Fruit fly (Drosophila melanogaster): Measurements from ENCODE around the gene MED14.

Gene MED14

DNA sequence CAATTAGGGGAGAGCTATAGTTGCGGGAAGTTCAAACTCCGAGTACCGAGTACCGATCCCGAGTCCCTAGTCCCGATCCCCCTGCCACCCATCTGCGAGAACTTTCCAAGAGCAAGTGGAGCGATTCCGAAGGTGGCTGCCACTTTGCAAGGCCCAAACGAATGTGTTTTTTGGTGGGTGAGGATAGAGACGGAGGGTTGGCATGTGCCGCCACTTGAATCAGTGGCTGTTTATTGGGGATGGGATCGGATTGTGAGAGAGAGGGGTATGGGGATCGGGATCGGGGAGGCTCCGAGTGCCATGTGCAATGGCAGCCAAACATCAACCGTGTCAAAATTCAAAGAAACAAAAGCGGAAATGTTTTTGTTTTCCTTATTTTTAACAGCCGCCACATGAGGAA, 795 bp upstream of the MED14 start:
- TF ChIP-seq Sp1 (GFP tag; optimal IDR thresholded peaks at IDR 0.05), result no peak

DNA sequence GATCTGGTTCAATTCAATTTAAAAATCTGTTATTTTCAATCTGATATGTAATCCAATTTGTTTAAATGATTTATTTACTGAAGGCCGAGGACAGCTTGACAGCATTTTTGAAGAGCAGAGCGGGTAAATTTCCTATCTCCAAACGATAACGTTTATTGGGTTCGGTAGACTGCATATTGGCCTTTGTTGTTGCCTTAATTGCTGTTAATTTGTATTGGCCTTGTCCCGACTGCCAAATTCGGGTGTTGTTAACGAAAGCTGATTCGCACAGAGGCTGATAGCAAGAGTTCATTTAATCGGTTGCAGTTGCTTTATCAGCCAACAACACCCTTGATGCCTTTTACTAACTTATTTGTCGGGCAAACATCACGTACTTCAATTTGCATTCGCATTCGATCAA, 8.1 kb downstream of the MED14 start:
- TF ChIP-seq br (GFP tag; optimal IDR thresholded peaks at IDR 0.05) (peak; percentile 9), Rel (GFP tag; optimal IDR thresholded peaks at IDR 0.05) (no peak), Rel (tag; optimal IDR thresholded peaks at IDR 0.05) (peak; percentile 28), brk (GFP tag; optimal IDR thresholded peaks at IDR 0.05) (no peak), h (GFP tag; optimal IDR thresholded peaks at IDR 0.05) (peak; percentile 5), Abd-B (GFP tag; optimal IDR thresholded peaks at IDR 0.05) (no peak), dmrt93B (GFP tag; optimal IDR thresholded peaks at IDR 0.05) (no peak)

dm6 chr3L:601559-602136, 8.6 kb downstream of the MED14 start:
- no peak for TF ChIP-seq h (GFP tag; optimal IDR thresholded peaks at IDR 0.05)
- no peak for TF ChIP-seq Sp1 (GFP tag; optimal IDR thresholded peaks at IDR 0.05)
- TF ChIP-seq brk (GFP tag; optimal IDR thresholded peaks at IDR 0.05), result no peak
- no peak for TF ChIP-seq Mio (GFP tag; optimal IDR thresholded peaks at IDR 0.05)
- no peak for TF ChIP-seq Hr83 (GFP tag; optimal IDR thresholded peaks at IDR 0.05; ENCODE audit: poor library complexity, severe bottlenecking)
- TF ChIP-seq sv (GFP tag; optimal IDR thresholded peaks at IDR 0.05), result no peak
- TF ChIP-seq usp (GFP tag; optimal IDR thresholded peaks at IDR 0.05), result no peak
- TF ChIP-seq Dif (GFP tag; optimal IDR thresholded peaks at IDR 0.05; ENCODE audit: partially characterized antibody), result no peak
- TF ChIP-seq dl (GFP tag; optimal IDR thresholded peaks at IDR 0.05; ENCODE audit: insufficient read depth in 1 of 2, partially characterized antibody in 2 of 2), result no peak
- TF ChIP-seq Abd-B (GFP tag; optimal IDR thresholded peaks at IDR 0.05), result no peak
- no peak for TF ChIP-seq lola (GFP tag; optimal IDR thresholded peaks at IDR 0.05)
- TF ChIP-seq GATAd (GFP tag; optimal IDR thresholded peaks at IDR 0.05), result no peak
- no peak for TF ChIP-seq CG9705 (GFP tag; optimal IDR thresholded peaks at IDR 0.05)
- no peak for TF ChIP-seq Vsx2 (GFP tag; optimal IDR thresholded peaks at IDR 0.05; ENCODE audit: partially characterized antibody)
- TF ChIP-seq tai (GFP tag; optimal IDR thresholded peaks at IDR 0.05), result no peak
- no peak for TF ChIP-seq CG32264 (GFP tag; optimal IDR thresholded peaks at IDR 0.05)

- TF ChIP-seq Rel (GFP tag; optimal IDR thresholded peaks at IDR 0.05), result no peak
- TF ChIP-seq Rel (tag; optimal IDR thresholded peaks at IDR 0.05), result no peak
- peak in 1 of 2 experiments; percentile 27 for TF ChIP-seq foxo (GFP tag; optimal IDR thresholded peaks at IDR 0.05)
- TF ChIP-seq h (GFP tag; optimal IDR thresholded peaks at IDR 0.05), result peak; percentile 9
- no peak for TF ChIP-seq ey (GFP tag; optimal IDR thresholded peaks at IDR 0.05)
- peak; percentile 70 for TF ChIP-seq HLH106 (tag; optimal IDR thresholded peaks at IDR 0.05)
- no peak for TF ChIP-seq lola (GFP tag; optimal IDR thresholded peaks at IDR 0.05)
These were observed 9.5 kb downstream of the MED14 start for dm6 chr3L:602531-602930.

dm6 chr3L:603188-603587, 10.1 kb downstream of the MED14 start:
- no peak for TF ChIP-seq Rel (GFP tag; optimal IDR thresholded peaks at IDR 0.05)
- TF ChIP-seq Rel (tag; optimal IDR thresholded peaks at IDR 0.05), result peak; percentile 77
- no peak for TF ChIP-seq ey (GFP tag; optimal IDR thresholded peaks at IDR 0.05)

DNA sequence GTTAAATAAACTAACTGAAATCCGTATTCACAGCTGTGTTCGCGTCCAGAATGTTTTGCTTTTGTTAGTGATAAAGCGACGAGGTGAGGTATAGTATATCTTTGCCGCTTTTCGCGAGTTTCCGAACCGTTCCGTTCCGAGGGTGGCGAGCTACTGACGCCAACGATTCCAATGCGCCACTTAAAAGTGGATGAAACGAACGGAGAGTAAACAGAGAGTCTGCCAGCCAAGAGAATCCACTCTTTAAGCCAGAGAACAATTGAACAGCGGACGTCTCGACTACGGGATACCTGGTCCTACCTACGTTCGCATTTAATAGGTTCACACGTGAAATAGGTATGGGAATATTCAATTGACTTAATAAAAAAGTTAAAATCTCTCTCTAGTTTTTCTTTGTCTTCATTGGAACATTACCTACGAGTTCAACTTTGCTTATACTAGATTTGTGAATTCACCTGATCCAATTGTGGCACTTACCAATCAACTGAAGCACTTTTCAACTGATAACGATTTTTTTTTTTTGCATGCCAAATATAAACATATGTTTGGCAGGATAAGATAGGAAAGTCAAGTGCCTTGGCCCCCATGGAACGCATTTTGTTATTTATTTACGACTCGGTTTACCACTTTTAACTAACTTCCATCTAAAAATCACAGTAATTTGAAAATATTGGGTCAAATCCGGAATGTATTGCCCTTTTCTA, 11.0 kb downstream of the MED14 start, which contains the start of gene CG13893:
Gene CG13893, minus strand, starts transcription at position 162 of the 704 bp plus-strand sequence.
- TF ChIP-seq dl (GFP tag; optimal IDR thresholded peaks at IDR 0.05; ENCODE audit: insufficient read depth in 1 of 2, partially characterized antibody in 2 of 2), result no peak
- TF ChIP-seq jim (GFP tag; optimal IDR thresholded peaks at IDR 0.05), result peak; percentile 63
- TF ChIP-seq usp (GFP tag; optimal IDR thresholded peaks at IDR 0.05), result no peak
- TF ChIP-seq Hnf4 (GFP tag; optimal IDR thresholded peaks at IDR 0.05), result peak; percentile 48
- no peak for TF ChIP-seq ey (GFP tag; optimal IDR thresholded peaks at IDR 0.05)
- TF ChIP-seq pan (optimal IDR thresholded peaks at IDR 0.05), result no peak
- no peak for TF ChIP-seq tai (GFP tag; optimal IDR thresholded peaks at IDR 0.05)
- TF ChIP-seq CG32264 (GFP tag; optimal IDR thresholded peaks at IDR 0.05), result no peak
- peak; percentile 76 for TF ChIP-seq Vsx2 (GFP tag; optimal IDR thresholded peaks at IDR 0.05; ENCODE audit: partially characterized antibody)
- no peak for TF ChIP-seq Dfd (GFP tag; optimal IDR thresholded peaks at IDR 0.05)
- peak; percentile 27 for TF ChIP-seq h (GFP tag; optimal IDR thresholded peaks at IDR 0.05)
- no peak for TF ChIP-seq sv (GFP tag; optimal IDR thresholded peaks at IDR 0.05)
- TF ChIP-seq CG9705 (GFP tag; optimal IDR thresholded peaks at IDR 0.05), result no peak
- TF ChIP-seq Abd-B (GFP tag; optimal IDR thresholded peaks at IDR 0.05), result no peak
- no peak for TF ChIP-seq dsf (GFP tag; optimal IDR thresholded peaks at IDR 0.05; ENCODE audit: borderline replicate concordance)
- TF ChIP-seq OdsH (GFP tag; optimal IDR thresholded peaks at IDR 0.05), result no peak
- no peak for TF ChIP-seq N (GFP tag; optimal IDR thresholded peaks at IDR 0.05)
- no peak for TF ChIP-seq brk (GFP tag; optimal IDR thresholded peaks at IDR 0.05)
- TF ChIP-seq fru (GFP tag; optimal IDR thresholded peaks at IDR 0.05), result peak; percentile 32
- TF ChIP-seq CrebA (GFP tag; optimal IDR thresholded peaks at IDR 0.05; ENCODE audit: borderline replicate concordance), result no peak
- peak; percentile 25 for TF ChIP-seq Jra (GFP tag; optimal IDR thresholded peaks at IDR 0.05)
- no peak for TF ChIP-seq Rel (GFP tag; optimal IDR thresholded peaks at IDR 0.05)
- TF ChIP-seq Rel (tag; optimal IDR thresholded peaks at IDR 0.05), result peak; percentile 25
- no peak for TF ChIP-seq HLH106 (tag; optimal IDR thresholded peaks at IDR 0.05)
- TF ChIP-seq br (GFP tag; optimal IDR thresholded peaks at IDR 0.05), result peak; percentile 25
- TF ChIP-seq dmrt93B (GFP tag; optimal IDR thresholded peaks at IDR 0.05), result no peak
- peak; percentile 37 for TF ChIP-seq Sp1 (GFP tag; optimal IDR thresholded peaks at IDR 0.05)
- no peak for TF ChIP-seq psq (GFP tag; optimal IDR thresholded peaks at IDR 0.05)
- TF ChIP-seq Dif (GFP tag; optimal IDR thresholded peaks at IDR 0.05; ENCODE audit: partially characterized antibody), result peak; percentile 74
- peak; percentile 31 for TF ChIP-seq rgr (GFP tag; optimal IDR thresholded peaks at IDR 0.05)
